Worm (Caenorhabditis elegans) whole organism, young adult: Measurements from ENCODE around the gene srx-31.

Experiments
- F33H1.4 ChIP-seq: fragments of 200-800 bp; sonication (Bioruptor generic); IDR thresholded peaks from 2 replicates; pipeline ENCODE4 v1.3.6; 2022; ENCODE audit warnings: missing genetic modification reagents, missing genetic modification characterization, missing compliant biosample characterization
- F57A8.1 ChIP-seq: fragments of 200-800 bp; sonication (Bioruptor generic); optimal IDR thresholded peaks from 2 replicates; lab custom pipeline; 2018; ENCODE audit warnings: mild to moderate bottlenecking, missing genetic modification characterization, moderate library complexity, missing compliant biosample characterization
- Y95B8A.8 ChIP-seq: fragments of 200-800 bp; sonication (Bioruptor generic); IDR thresholded peaks from 2 replicates; pipeline ENCODE4 v1.3.6; 2022; ENCODE audit warnings: missing genetic modification reagents, missing genetic modification characterization, missing compliant biosample characterization
- dox-1 ChIP-seq: fragments of 200-800 bp; sonication (Bioruptor generic); IDR thresholded peaks from 2 replicates; pipeline ENCODE4 v1.3.6; 2022; ENCODE audit warnings: missing genetic modification reagents, missing genetic modification characterization, missing compliant biosample characterization
- him-1 ChIP-seq: sonication (generic microtip); optimal IDR thresholded peaks from 2 replicates; lab custom pipeline; 2016; ENCODE audit warnings: missing genotype, missing genetic modification reagents, missing genetic modification characterization, missing compliant biosample characterization
- lir-1 ChIP-seq: fragments of 200-800 bp; sonication (Bioruptor generic); conservative IDR thresholded peaks from 2 replicates; pipeline ENCODE4 v1.3.6; 2022; ENCODE audit warnings: missing genetic modification reagents, missing genetic modification characterization, missing compliant biosample characterization
- nfya-1 ChIP-seq: sonication (generic microtip); optimal IDR thresholded peaks from 2 replicates; lab custom pipeline; 2017; ENCODE audit warnings: antibody characterized with exemption, missing compliant biosample characterization, missing genetic modification characterization, borderline replicate concordance; ENCODE audit not compliant: insufficient read depth
- nhr-179 ChIP-seq: sonication (generic microtip); optimal IDR thresholded peaks from 2 replicates; lab custom pipeline; 2016; ENCODE audit warnings: mild to moderate bottlenecking, missing genetic modification characterization, missing compliant biosample characterization
- somi-1 ChIP-seq: fragments of 200-800 bp; sonication (Bioruptor generic); optimal IDR thresholded peaks from 2 replicates; lab custom pipeline; 2018; ENCODE audit warnings: mild to moderate bottlenecking, missing genetic modification characterization, missing compliant biosample characterization
- unc-62 ChIP-seq: fragments of 150-350 bp; optimal IDR thresholded peaks from 2 replicates; lab custom pipeline; 2014; ENCODE audit warnings: missing biosample characterization, missing genetic modification reagents, missing genetic modification characterization
- ztf-26 ChIP-seq: sonication (generic microtip); optimal IDR thresholded peaks from 2 replicates; lab custom pipeline; 2017; ENCODE audit warnings: missing genetic modification characterization, missing compliant biosample characterization

DNA sequence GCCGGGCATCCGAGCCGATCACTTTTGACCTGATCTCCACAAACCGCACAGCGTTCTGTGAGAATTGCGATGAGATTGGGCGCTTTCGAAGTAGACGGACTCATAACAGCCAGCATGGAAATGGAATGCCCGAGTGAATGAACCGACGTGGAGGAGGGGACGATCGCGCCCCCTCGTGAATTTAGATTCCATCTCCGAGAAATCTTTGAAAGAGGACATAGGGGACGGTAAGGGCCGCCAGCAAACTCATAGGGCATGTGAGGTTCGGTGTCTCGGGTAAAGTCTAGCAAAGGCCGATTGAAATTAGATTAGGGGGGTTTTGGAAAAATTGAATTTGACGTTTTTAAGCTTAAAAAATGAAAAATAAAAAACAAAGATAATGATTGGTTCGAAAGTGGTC is 18.3 kb downstream of the srx-31 start, which contains the start of gene nhr-270:
- no peak for TF ChIP-seq Y95B8A.8
- no peak for TF ChIP-seq nfya-1 (tag; lab: Kevin White, UChicago)
- no peak for TF ChIP-seq somi-1 (GFP tag; lab: Kevin White, UChicago)
- TF ChIP-seq F33H1.4 (GFP tag; lab: Robert Waterston, UW), result no peak
- no peak for TF ChIP-seq dox-1
- no peak for TF ChIP-seq him-1
- no peak for TF ChIP-seq nhr-179
- TF ChIP-seq ztf-26 (tag; lab: Kevin White, UChicago), result no peak
- TF ChIP-seq unc-62, result no peak
- TF ChIP-seq lir-1, result no peak
- no peak for TF ChIP-seq F57A8.1 (GFP tag; lab: Kevin White, UChicago)
